Fruit fly (Drosophila melanogaster): ENCODE data around the gene CG15252.

- TF ChIP-seq OdsH (GFP tag; optimal IDR thresholded peaks at IDR 0.05), result no peak
- no peak for TF ChIP-seq psq (GFP tag; optimal IDR thresholded peaks at IDR 0.05)
- no peak for TF ChIP-seq woc (GFP tag; optimal IDR thresholded peaks at IDR 0.05)
- TF ChIP-seq ey (GFP tag; optimal IDR thresholded peaks at IDR 0.05), result no peak
- TF ChIP-seq br (GFP tag; optimal IDR thresholded peaks at IDR 0.05), result no peak
- no peak for TF ChIP-seq Myc (optimal IDR thresholded peaks at IDR 0.05)
- no peak for TF ChIP-seq Hr83 (GFP tag; optimal IDR thresholded peaks at IDR 0.05; ENCODE audit: poor library complexity, severe bottlenecking)
- TF ChIP-seq h (GFP tag; optimal IDR thresholded peaks at IDR 0.05), result no peak
- no peak for TF ChIP-seq CG9705 (GFP tag; optimal IDR thresholded peaks at IDR 0.05)
- no peak for TF ChIP-seq HLH106 (tag; optimal IDR thresholded peaks at IDR 0.05)
- TF ChIP-seq foxo (GFP tag; optimal IDR thresholded peaks at IDR 0.05), result no peak
Measured at dm6 chrX:9992934-9993333, 12.6 kb upstream of the CG15252 start.
